Fruit fly (Drosophila melanogaster): ENCODE results near the gene CG1722.

Gene CG1722

DNA sequence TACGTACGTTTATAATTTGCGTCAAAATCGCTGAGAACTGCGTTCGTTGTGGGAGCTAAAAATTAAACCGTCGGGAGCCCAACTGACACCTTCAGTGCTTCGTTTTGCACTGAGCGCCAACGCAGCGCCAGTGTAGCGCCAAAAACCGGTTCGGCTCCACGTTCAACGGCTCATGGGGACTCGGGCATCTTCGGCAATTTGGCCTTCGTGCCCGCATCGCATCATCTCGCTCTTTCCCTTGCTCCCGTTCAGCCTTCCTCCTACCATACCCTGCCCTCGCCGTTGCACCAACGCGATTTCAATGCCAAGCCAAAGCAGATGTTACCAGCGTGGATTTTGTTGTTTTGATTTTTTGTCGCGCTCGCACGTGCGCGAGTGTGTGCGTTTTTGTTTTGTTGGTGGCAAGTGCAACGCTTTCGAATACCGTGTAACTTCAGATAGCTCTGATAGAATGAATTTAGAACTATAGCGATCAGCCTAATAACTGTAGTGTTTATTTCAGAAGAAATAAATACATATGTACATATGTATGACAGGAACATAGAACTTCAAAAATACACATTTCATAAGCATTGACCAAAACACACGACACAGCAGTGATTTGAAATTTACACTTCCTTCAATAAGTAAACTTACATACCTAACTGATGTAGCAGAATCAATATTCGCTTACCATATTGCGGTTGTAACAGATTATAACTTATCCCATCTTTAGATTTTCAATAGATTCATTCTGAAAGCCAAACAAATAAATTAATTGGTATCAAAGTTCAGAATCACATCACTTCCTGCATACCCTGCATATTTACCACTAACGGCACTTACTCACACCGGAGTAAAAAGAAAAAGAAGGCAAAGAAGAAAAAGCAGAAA is 30.3 kb upstream of the CG1722 start, which contains the start of gene Mnr (continued):
- TF ChIP-seq Opbp (GFP tag; IDR thresholded peaks at IDR 0.05; ENCODE audit: partially characterized antibody): 0 out of 3 replicates have a peak, but pooled peaks have one; percentile 44
- no peak for TF ChIP-seq Tbp (GFP tag; optimal IDR thresholded peaks at IDR 0.05)
- no peak for TF ChIP-seq CG6654 (GFP tag; optimal IDR thresholded peaks at IDR 0.05)
- no peak for TF ChIP-seq nau (GFP tag; optimal IDR thresholded peaks at IDR 0.05)
- no peak for TF ChIP-seq CG10565 (GFP tag; optimal IDR thresholded peaks at IDR 0.05)
- TF ChIP-seq zfh2 (GFP tag; optimal IDR thresholded peaks at IDR 0.05): no peak
- TF ChIP-seq jumu (GFP tag; optimal IDR thresholded peaks at IDR 0.05): peak; percentile 5
- TF ChIP-seq HmgD (GFP tag; optimal IDR thresholded peaks at IDR 0.05): no peak
- TF ChIP-seq Chrac-16 (GFP tag; optimal IDR thresholded peaks at IDR 0.05): no peak
- peak; percentile 54; the same call in 1 of the 2 replicates for TF ChIP-seq bbx (GFP tag; IDR thresholded peaks at IDR 0.05; ENCODE audit: partially characterized antibody)
- TF ChIP-seq HLHmδ (GFP tag; optimal IDR thresholded peaks at IDR 0.05): no peak
- TF ChIP-seq CG9876 (GFP tag; optimal IDR thresholded peaks at IDR 0.05): no peak
- no peak for TF ChIP-seq CG33557 (GFP tag; optimal IDR thresholded peaks at IDR 0.05)
- no peak for TF ChIP-seq CG2116 (GFP tag; optimal IDR thresholded peaks at IDR 0.05)
- peak; percentile 93 for TF ChIP-seq twi (tag; optimal IDR thresholded peaks at IDR 0.05)
- TF ChIP-seq CG11093 (GFP tag; IDR thresholded peaks at IDR 0.05): no peak
- peak; percentile 61 for TF ChIP-seq CG34376 (GFP tag; optimal IDR thresholded peaks at IDR 0.05)
- TF ChIP-seq B-H2 (GFP tag; optimal IDR thresholded peaks at IDR 0.05): no peak
- no peak for TF ChIP-seq sens-2 (GFP tag; IDR thresholded peaks at IDR 0.05)
- TF ChIP-seq CG17612 (GFP tag; IDR thresholded peaks at IDR 0.05): no peak
- TF ChIP-seq usp (GFP tag; optimal IDR thresholded peaks at IDR 0.05): no peak
- no peak for TF ChIP-seq pfk (GFP tag; optimal IDR thresholded peaks at IDR 0.05)
- TF ChIP-seq CG4707 (GFP tag; optimal IDR thresholded peaks at IDR 0.05): no peak
- TF ChIP-seq CG15696 (tag; optimal IDR thresholded peaks at IDR 0.05): no peak
- TF ChIP-seq run (tag; optimal IDR thresholded peaks at IDR 0.05): no peak
- no peak for TF ChIP-seq vvl (GFP tag; IDR thresholded peaks at IDR 0.05)
- TF ChIP-seq tx (GFP tag; optimal IDR thresholded peaks at IDR 0.05): no peak
- no peak for TF ChIP-seq Ada2b (GFP tag; IDR thresholded peaks at IDR 0.05)
- no peak for TF ChIP-seq Fer3 (tag; optimal IDR thresholded peaks at IDR 0.05)
- TF ChIP-seq ac (GFP tag; optimal IDR thresholded peaks at IDR 0.05): no peak
- no peak for TF ChIP-seq CG10267 (tag; optimal IDR thresholded peaks at IDR 0.05)
- peak; percentile 20 for TF ChIP-seq Fer1 (GFP tag; optimal IDR thresholded peaks at IDR 0.05)
- no peak for TF ChIP-seq mam (GFP tag; optimal IDR thresholded peaks at IDR 0.05)
- TF ChIP-seq CG13424 (tag; optimal IDR thresholded peaks at IDR 0.05): no peak
- TF ChIP-seq danr (GFP tag; IDR thresholded peaks at IDR 0.05): no peak
- 0 out of 3 replicates have a peak, but pooled peaks have one; percentile 30 for TF ChIP-seq knrl (GFP tag; IDR thresholded peaks at IDR 0.05; ENCODE audit: partially characterized antibody)
- no peak for TF ChIP-seq CG2120 (GFP tag; optimal IDR thresholded peaks at IDR 0.05)
- TF ChIP-seq CG3726 (GFP tag; IDR thresholded peaks at IDR 0.05): no peak
- peak; percentile 63; the same call in 1 of the 3 replicates for TF ChIP-seq CG2199 (GFP tag; IDR thresholded peaks at IDR 0.05)
- TF ChIP-seq Mes4 (GFP tag; optimal IDR thresholded peaks at IDR 0.05): no peak
- TF ChIP-seq Kr (GFP tag; optimal IDR thresholded peaks at IDR 0.05): no peak
- TF ChIP-seq ara (GFP tag; IDR thresholded peaks at IDR 0.05): 0 out of 2 replicates have a peak, but pooled peaks have one; percentile 40
- no peak for TF ChIP-seq CG11085 (GFP tag; IDR thresholded peaks at IDR 0.05)
- TF ChIP-seq CG16863 (GFP tag; optimal IDR thresholded peaks at IDR 0.05): no peak
- no peak for TF ChIP-seq Neu2 (GFP tag; optimal IDR thresholded peaks at IDR 0.05; ENCODE audit: borderline replicate concordance)
- no peak for TF ChIP-seq D19A (tag; optimal IDR thresholded peaks at IDR 0.05)
- 0 out of 3 replicates have a peak, but pooled peaks have one; percentile 38 for TF ChIP-seq CG11456 (GFP tag; IDR thresholded peaks at IDR 0.05)
- TF ChIP-seq CG8924 (tag; optimal IDR thresholded peaks at IDR 0.05): no peak
- TF ChIP-seq CG11504 (tag; optimal IDR thresholded peaks at IDR 0.05): peak; percentile 7

Data from whole organism, embryonic.